Fruit fly (Drosophila melanogaster) whole organism, wandering third instar larva: ENCODE measurements around the gene Idh3a.

Experiments
- CG9705 ChIP-seq: fragments of 200-800 bp; sonication (Bioruptor generic); optimal IDR thresholded peaks from 2 replicates; lab custom pipeline; 2018; ENCODE audit warnings: missing biosample characterization, mild to moderate bottlenecking, missing genetic modification characterization
- Dfd ChIP-seq: fragments of >200 bp; optimal IDR thresholded peaks from 2 replicates; lab custom pipeline; 2017; ENCODE audit warnings: missing biosample characterization, missing genetic modification characterization
- GATAd ChIP-seq: sonication (Bioruptor generic); optimal IDR thresholded peaks from 2 replicates; lab custom pipeline; 2016; ENCODE audit warnings: missing biosample characterization, missing genetic modification characterization
- dl ChIP-seq, 2 experiments: fragments of 175-275, 200-275 bp in 1 of 2; fragments of 200-275 bp in 1 of 2; sonication (Bioruptor generic); optimal IDR thresholded peaks; lab custom pipeline; 2018; ENCODE audit warnings: mild to moderate bottlenecking in 2 of 2, missing biosample characterization in 2 of 2, missing genetic modification characterization in 2 of 2, moderate library complexity in 2 of 2; ENCODE audit not compliant: partially characterized antibody in 2 of 2, insufficient read depth in 1 of 2
- fru ChIP-seq: fragments of 200-800 bp; sonication (Bioruptor generic); optimal IDR thresholded peaks from 3 replicates; lab custom pipeline; 2016; ENCODE audit warnings: missing biosample characterization, mild to moderate bottlenecking, missing genetic modification characterization
- h ChIP-seq: fragments of 200-800 bp; sonication (Bioruptor generic); optimal IDR thresholded peaks from 3 replicates; lab custom pipeline; 2016; ENCODE audit warnings: missing biosample characterization, mild to moderate bottlenecking, missing genetic modification characterization
- usp ChIP-seq: fragments of >200 bp; optimal IDR thresholded peaks from 2 replicates; lab custom pipeline; 2017; ENCODE audit warnings: missing biosample characterization, missing genetic modification characterization

DNA sequence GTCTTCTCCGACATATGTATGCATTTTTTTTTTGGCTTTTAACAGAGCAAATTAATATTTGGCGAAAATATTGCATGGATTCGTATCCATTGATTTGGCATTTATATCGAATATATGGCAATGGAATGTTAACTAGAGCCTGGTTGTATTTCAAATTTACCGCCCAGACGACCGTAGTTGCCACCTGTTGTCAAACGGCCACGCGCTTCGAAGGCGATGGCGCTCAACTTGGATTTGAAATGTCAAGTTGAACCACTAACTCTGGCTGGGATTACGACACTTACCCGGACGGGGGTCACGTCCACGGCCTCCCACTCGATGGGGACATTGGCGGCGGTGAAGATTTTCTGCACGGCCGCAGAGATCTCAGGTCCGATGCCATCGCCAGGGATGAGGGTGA, 1.2 kb downstream of the Idh3a start:
- TF ChIP-seq h (no peak), dl (GFP tag; optimal IDR thresholded peaks at IDR 0.05; lab: Kevin White, UChicago; ENCODE audit: insufficient read depth in 1 of 2, partially characterized antibody in 2 of 2) (no peak), fru (GFP tag; lab: Kevin White, UChicago) (no peak), usp (GFP tag; lab: Kevin White, UChicago) (no peak), Dfd (GFP tag; lab: Kevin White, UChicago) (no peak), GATAd (GFP tag; lab: Kevin White, UChicago) (no peak), CG9705 (GFP tag; lab: Kevin White, UChicago) (no peak)
